Fruit fly (Drosophila melanogaster): ENCODE results near the gene rux.
A peak's percentile ranks its signal among the peaks of the same experiment; 100 is the strongest.

rux gene

DNA sequence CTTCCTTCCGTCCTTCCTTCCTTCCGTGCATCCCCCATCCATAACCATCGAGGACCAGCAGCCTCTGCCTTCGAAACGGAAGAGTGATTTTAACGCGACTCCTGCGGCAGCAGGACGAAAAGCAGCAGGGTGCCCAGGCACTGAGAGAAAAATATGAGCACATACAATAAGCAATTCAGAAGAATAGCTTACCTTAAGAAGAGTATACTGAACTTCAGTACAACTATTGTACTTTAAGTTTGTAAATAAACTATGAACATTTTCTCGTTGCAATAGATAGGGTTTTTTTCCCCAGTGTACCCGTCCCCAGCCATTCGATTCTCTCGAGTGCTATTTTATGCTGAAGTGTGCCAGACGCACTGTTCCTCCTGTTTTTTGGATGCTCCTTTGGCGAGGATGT lies 5.9 kb downstream of the rux start (continued):
- TF ChIP-seq sna (GFP tag; IDR thresholded peaks at IDR 0.05; ENCODE audit: partially characterized antibody) (no peak), CG14014 (GFP tag; IDR thresholded peaks at IDR 0.05) (peak; percentile 74), fru (optimal IDR thresholded peaks at IDR 0.05) (no peak), pho (GFP tag; optimal IDR thresholded peaks at IDR 0.05) (peak; percentile 69), CG32772 (GFP tag; IDR thresholded peaks at IDR 0.05) (peak; percentile 60; the same call in 1 of the 2 replicates), CG14441 (GFP tag; IDR thresholded peaks at IDR 0.05) (peak; percentile 72), sisA (GFP tag; IDR thresholded peaks at IDR 0.05) (peak; percentile 82), pfk (GFP tag; optimal IDR thresholded peaks at IDR 0.05) (no peak), HmgD (GFP tag; optimal IDR thresholded peaks at IDR 0.05) (peak; percentile 37), Dip3 (GFP tag; optimal IDR thresholded peaks at IDR 0.05) (peak; percentile 39), CG10979 (tag; optimal IDR thresholded peaks at IDR 0.05) (peak; percentile 88), zfh2 (GFP tag; optimal IDR thresholded peaks at IDR 0.05) (no peak), CG14667 (GFP tag; IDR thresholded peaks at IDR 0.05) (peak; percentile 59), Hey (tag; optimal IDR thresholded peaks at IDR 0.05) (peak; percentile 90), CG17568 (GFP tag; optimal IDR thresholded peaks at IDR 0.05) (peak; percentile 43), CG14050 (GFP tag; IDR thresholded peaks at IDR 0.05) (peak; percentile 56), Eip74EF (GFP tag; optimal IDR thresholded peaks at IDR 0.05) (peak in 1 of 2 experiments; percentile 68), stc (GFP tag; IDR thresholded peaks at IDR 0.05) (peak; percentile 71), tin (GFP tag; optimal IDR thresholded peaks at IDR 0.05) (peak; percentile 82), Pdp1 (GFP tag; optimal IDR thresholded peaks at IDR 0.05) (peak; percentile 71 to 74), Ssrp (tag; optimal IDR thresholded peaks at IDR 0.05) (peak; percentile 75), ato (GFP tag; IDR thresholded peaks at IDR 0.05; ENCODE audit: partially characterized antibody) (no peak), CG11085 (GFP tag; IDR thresholded peaks at IDR 0.05) (0 out of 2 replicates have a peak, but pooled peaks have one; percentile 22), slou (GFP tag; optimal IDR thresholded peaks at IDR 0.05) (peak; percentile 65), nerfin-2 (GFP tag; IDR thresholded peaks at IDR 0.05; ENCODE audit: partially characterized antibody) (no peak), CG13424 (tag; optimal IDR thresholded peaks at IDR 0.05) (peak; percentile 86), Bdp1 (GFP tag; optimal IDR thresholded peaks at IDR 0.05) (peak; percentile 56), CG9932 (GFP tag; IDR thresholded peaks at IDR 0.05) (peak; percentile 47), CG11456 (GFP tag; IDR thresholded peaks at IDR 0.05) (peak; percentile 77), CG1603 (tag; optimal IDR thresholded peaks at IDR 0.05) (peak; percentile 90), CG8089 (GFP tag; optimal IDR thresholded peaks at IDR 0.05) (peak; percentile 67), cas (GFP tag; IDR thresholded peaks at IDR 0.05) (no peak), CG15601 (tag; optimal IDR thresholded peaks at IDR 0.05) (peak; percentile 79), CG31365 (tag; optimal IDR thresholded peaks at IDR 0.05) (peak; percentile 47), org-1 (GFP tag; optimal IDR thresholded peaks at IDR 0.05) (peak; percentile 80), Meics (GFP tag; optimal IDR thresholded peaks at IDR 0.05) (peak; percentile 62), croc (GFP tag; conservative IDR thresholded peaks at IDR 0.05) (peak; percentile 77), Aef1 (GFP tag; IDR thresholded peaks at IDR 0.05) (peak; percentile 57), ttk (GFP tag; IDR thresholded peaks at IDR 0.05) (peak; percentile 70), Lim3 (GFP tag; IDR thresholded peaks at IDR 0.05) (0 out of 2 replicates have a peak, but pooled peaks have one; percentile 29), vnd (GFP tag; IDR thresholded peaks at IDR 0.05; ENCODE audit: partially characterized antibody) (no peak), jumu (GFP tag; optimal IDR thresholded peaks at IDR 0.05) (peak; percentile 74), CG3281 (GFP tag; optimal IDR thresholded peaks at IDR 0.05) (peak; percentile 60), Abd-B (GFP tag; optimal IDR thresholded peaks at IDR 0.05) (peak; percentile 46), bsh (GFP tag; optimal IDR thresholded peaks at IDR 0.05) (peak in 1 of 2 experiments; percentile 85), CG12942 (GFP tag; optimal IDR thresholded peaks at IDR 0.05) (peak; percentile 56), Elba2 (GFP tag; optimal IDR thresholded peaks at IDR 0.05) (no peak), Hr39 (optimal IDR thresholded peaks at IDR 0.05) (no peak), ro (GFP tag; IDR thresholded peaks at IDR 0.05) (no peak), nmo (GFP tag; optimal IDR thresholded peaks at IDR 0.05) (peak; percentile 80), abd-A (tag; optimal IDR thresholded peaks at IDR 0.05) (peak; percentile 61)

All from whole organism, embryonic.